Worm (Caenorhabditis elegans): ENCODE data around the gene col-118.

The col-118 gene

DNA sequence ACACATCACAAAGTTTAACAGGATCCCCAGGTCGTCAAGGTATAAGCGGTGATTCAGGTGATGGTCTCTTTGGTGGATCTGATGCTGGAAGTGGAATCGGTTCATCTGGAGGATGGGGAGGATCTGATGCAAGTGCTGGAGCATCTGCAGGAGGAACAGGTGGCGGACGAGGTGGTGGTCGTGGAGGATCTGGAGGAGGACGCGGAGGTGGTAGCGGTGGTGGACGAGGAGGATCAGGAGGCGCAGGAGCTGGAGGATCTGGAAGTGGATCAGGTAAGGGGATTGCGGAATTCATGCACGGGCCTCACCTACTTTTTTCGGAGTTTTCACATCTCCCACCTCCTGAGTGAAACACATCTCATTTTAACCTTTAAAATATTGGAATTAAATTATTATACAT lies 31.4 kb upstream of the col-118 start:
- TF ChIP-seq unc-42 (tag; optimal IDR thresholded peaks at IDR 0.05) (no peak), sox-2 (GFP tag; IDR thresholded peaks at IDR 0.05) (no peak), elt-4 (tag; optimal IDR thresholded peaks at IDR 0.05) (no peak), dmd-4 (tag; optimal IDR thresholded peaks at IDR 0.05; ENCODE audit: borderline replicate concordance) (no peak), syd-9 (tag; optimal IDR thresholded peaks at IDR 0.05) (no peak), hlh-13 (GFP tag; optimal IDR thresholded peaks at IDR 0.05) (no peak), ceh-30 (tag; optimal IDR thresholded peaks at IDR 0.05) (no peak), nhr-232 (tag; optimal IDR thresholded peaks at IDR 0.05) (no peak), fax-1 (tag; optimal IDR thresholded peaks at IDR 0.05) (no peak), zip-5 (tag; optimal IDR thresholded peaks at IDR 0.05) (no peak), hlh-6 (tag; optimal IDR thresholded peaks at IDR 0.05) (no peak), C08G9.2 (tag; optimal IDR thresholded peaks at IDR 0.05) (no peak), sdc-2 (tag; optimal IDR thresholded peaks at IDR 0.05) (no peak), pha-4 (tag; optimal IDR thresholded peaks at IDR 0.05) (no peak), pha-2 (tag; optimal IDR thresholded peaks at IDR 0.05) (no peak), ceh-6 (GFP tag; optimal IDR thresholded peaks at IDR 0.05) (no peak), ref-2 (tag; optimal IDR thresholded peaks at IDR 0.05) (no peak), lim-6 (tag; optimal IDR thresholded peaks at IDR 0.05) (no peak), unc-86 (tag; optimal IDR thresholded peaks at IDR 0.05) (no peak), ets-4 (tag; optimal IDR thresholded peaks at IDR 0.05) (no peak)

DNA sequence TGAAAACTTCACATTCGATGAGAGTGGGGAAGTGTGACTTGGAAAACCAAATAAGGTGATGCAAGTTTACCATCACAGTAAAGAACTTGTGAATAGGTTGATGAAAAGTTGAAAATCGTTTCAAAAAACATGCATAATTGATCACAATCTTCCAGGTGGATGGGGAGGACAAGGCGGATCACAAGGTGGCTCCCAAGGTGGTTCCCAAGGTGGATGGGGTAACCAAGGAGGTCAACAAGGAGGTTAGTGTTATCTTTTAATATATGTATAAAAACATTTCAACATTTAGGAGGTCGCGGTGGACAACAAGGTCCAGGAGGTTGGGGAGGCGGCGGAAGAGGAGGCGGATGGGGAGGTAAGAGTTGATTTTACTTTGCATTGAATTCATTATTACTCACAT lies 30.4 kb upstream of the col-118 start, which contains the start of gene T28C6.10:
T28C6.10 (plus strand) TSS at position 301 of the 400 bp plus-strand sequence.
- TF ChIP-seq hlh-8 (tag; optimal IDR thresholded peaks at IDR 0.05) (no peak), ceh-24 (tag; optimal IDR thresholded peaks at IDR 0.05) (no peak), K02D7.2 (tag; optimal IDR thresholded peaks at IDR 0.05) (no peak), ttx-3 (tag; optimal IDR thresholded peaks at IDR 0.05) (no peak), dve-1 (tag; optimal IDR thresholded peaks at IDR 0.05) (no peak), hlh-15 (tag; optimal IDR thresholded peaks at IDR 0.05) (no peak), elt-2 (tag; optimal IDR thresholded peaks at IDR 0.05) (no peak), pat-9 (tag; optimal IDR thresholded peaks at IDR 0.05) (no peak), tbx-2 (tag; optimal IDR thresholded peaks at IDR 0.05) (no peak), nhr-11 (tag; optimal IDR thresholded peaks at IDR 0.05) (no peak), ref-2 (tag; optimal IDR thresholded peaks at IDR 0.05) (no peak), rnt-1 (tag; optimal IDR thresholded peaks at IDR 0.05) (no peak), hlh-30 (tag; optimal IDR thresholded peaks at IDR 0.05; ENCODE audit: insufficient read depth) (no peak), fax-1 (tag; optimal IDR thresholded peaks at IDR 0.05) (no peak), pag-3 (tag; optimal IDR thresholded peaks at IDR 0.05; ENCODE audit: borderline replicate concordance) (no peak)

DNA sequence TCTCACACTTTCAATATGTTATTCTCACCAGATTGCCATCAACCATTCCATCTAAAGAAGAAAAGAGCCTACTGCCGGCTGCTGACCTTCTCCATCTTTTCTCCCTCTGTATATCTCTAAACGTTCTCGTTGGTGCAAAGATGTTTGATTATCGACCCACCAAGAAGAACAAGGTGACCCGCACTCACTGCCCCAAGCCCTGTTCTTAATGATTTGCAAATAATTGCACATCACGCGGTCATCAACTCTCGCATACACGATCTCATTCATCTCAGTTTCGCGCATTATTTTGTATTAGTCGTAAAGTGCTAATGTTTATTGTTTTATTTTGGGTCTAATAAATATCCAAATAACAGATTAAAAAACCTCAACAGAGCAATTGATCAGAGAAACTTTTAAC lies 28.5 kb upstream of the col-118 start:
- TF ChIP-seq pqm-1 (tag; optimal IDR thresholded peaks at IDR 0.05): no peak
- TF ChIP-seq zip-5 (tag; optimal IDR thresholded peaks at IDR 0.05): no peak
- no peak for TF ChIP-seq unc-55 (GFP tag; optimal IDR thresholded peaks at IDR 0.05)
- no peak for TF ChIP-seq sox-2 (GFP tag; IDR thresholded peaks at IDR 0.05)
- no peak for TF ChIP-seq npax-4 (tag; optimal IDR thresholded peaks at IDR 0.05)
- TF ChIP-seq elt-2 (tag; optimal IDR thresholded peaks at IDR 0.05): peak; percentile 24

DNA sequence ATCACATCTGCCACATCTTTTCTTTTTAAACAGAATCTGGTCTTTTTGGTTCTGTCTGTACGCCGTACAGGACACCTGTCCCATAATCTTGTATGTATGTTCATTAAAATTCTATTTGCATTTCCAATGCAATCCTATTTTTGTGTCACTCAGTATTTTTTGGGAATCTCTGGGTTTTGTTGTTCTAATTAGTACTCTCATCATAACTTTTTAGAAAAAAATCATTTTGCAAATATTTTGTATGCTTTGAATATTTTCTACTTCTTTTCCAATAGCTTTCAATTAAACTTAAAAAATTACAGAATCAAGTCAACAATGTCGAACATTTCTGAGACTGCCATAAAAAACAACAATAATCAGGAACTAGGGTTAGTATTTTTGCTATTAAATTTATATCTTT lies 28.0 kb upstream of the col-118 start, which contains the start of gene T28C6.3:
T28C6.3 (plus strand) TSS at position 301 of the 400 bp plus-strand sequence.
- no peak for TF ChIP-seq fkh-6 (tag; optimal IDR thresholded peaks at IDR 0.05)
- TF ChIP-seq unc-86 (tag; optimal IDR thresholded peaks at IDR 0.05): no peak
- TF ChIP-seq ceh-34 (tag; optimal IDR thresholded peaks at IDR 0.05): no peak
- TF ChIP-seq unc-3 (GFP tag; conservative IDR thresholded peaks at IDR 0.05): no peak
- no peak for TF ChIP-seq unc-3 (tag; optimal IDR thresholded peaks at IDR 0.05)
- no peak for TF ChIP-seq pha-4 (tag; optimal IDR thresholded peaks at IDR 0.05)
- no peak for TF ChIP-seq che-1 (tag; optimal IDR thresholded peaks at IDR 0.05)
- TF ChIP-seq Y22D7AL.16 (tag; optimal IDR thresholded peaks at IDR 0.05): no peak
- TF ChIP-seq ceh-9 (tag; optimal IDR thresholded peaks at IDR 0.05): no peak
- no peak for TF ChIP-seq pag-3 (tag; optimal IDR thresholded peaks at IDR 0.05; ENCODE audit: borderline replicate concordance)
- no peak for TF ChIP-seq unc-55 (GFP tag; optimal IDR thresholded peaks at IDR 0.05)
- no peak for TF ChIP-seq T23F11.4 (GFP tag; optimal IDR thresholded peaks at IDR 0.05)
